Worm (Caenorhabditis elegans) whole organism, early embryonic: ENCODE measurements around the gene ins-6.

Experiments
- B0310.2 ChIP-seq: sonication (generic microtip); optimal IDR thresholded peaks from 2 replicates; lab custom pipeline; 2016; ENCODE audit warnings: mild to moderate bottlenecking, missing genetic modification characterization, missing compliant biosample characterization
- F13C5.2 ChIP-seq: sonication (generic microtip); optimal IDR thresholded peaks from 2 replicates; lab custom pipeline; 2017; ENCODE audit warnings: mild to moderate bottlenecking, missing genetic modification characterization, inconsistent platforms, missing compliant biosample characterization
- aly-1 ChIP-seq: sonication (generic microtip); optimal IDR thresholded peaks from 2 replicates; lab custom pipeline; 2016; ENCODE audit warnings: missing genetic modification characterization, missing compliant biosample characterization
- ama-1 ChIP-seq: fragments of 150-350 bp; optimal IDR thresholded peaks from 2 replicates; lab custom pipeline; 2014
- flt-1 ChIP-seq: fragments of 200-800 bp; sonication (Bioruptor generic); IDR thresholded peaks from 2 replicates; pipeline ENCODE4 v1.3.6; 2022; ENCODE audit warnings: missing genetic modification characterization, missing compliant biosample characterization
- hmg-4 ChIP-seq: fragments of 200-800 bp; sonication (Bioruptor generic); optimal IDR thresholded peaks from 2 replicates; lab custom pipeline; 2018; ENCODE audit warnings: mild to moderate bottlenecking, missing genetic modification characterization, missing compliant biosample characterization
- tra-4 ChIP-seq: sonication (generic microtip); optimal IDR thresholded peaks from 2 replicates; lab custom pipeline; 2017; ENCODE audit warnings: missing genetic modification characterization, missing compliant biosample characterization

DNA sequence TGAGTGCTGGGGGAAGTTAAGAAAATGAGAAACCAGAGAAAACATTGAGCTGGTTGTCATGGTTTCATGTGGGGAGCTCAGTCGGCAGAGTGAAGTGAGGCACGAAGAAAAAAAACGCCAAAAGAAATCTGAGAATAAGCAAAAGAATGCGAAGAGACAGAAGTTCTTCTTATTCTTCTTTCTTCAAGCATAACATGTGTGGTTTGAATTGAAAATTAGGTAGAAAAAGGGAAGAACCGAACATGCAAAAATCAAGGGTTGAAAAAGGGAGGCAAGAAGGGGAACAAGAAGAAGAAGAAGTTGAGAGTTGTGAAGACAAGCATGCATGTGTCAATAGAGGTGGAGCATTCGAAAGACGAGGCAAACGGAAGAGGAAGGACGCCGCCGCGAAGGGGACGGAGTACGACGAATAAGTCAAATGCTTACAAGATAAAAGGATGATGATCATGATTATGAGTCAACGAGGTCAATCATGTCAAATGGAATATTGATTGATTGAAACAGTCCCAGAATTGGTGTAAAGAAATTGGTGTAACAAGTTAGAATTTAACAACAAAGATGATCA, 42.4 kb upstream of the ins-6 start:
- no peak for TF ChIP-seq ama-1
- no peak for TF ChIP-seq hmg-4 (GFP tag; lab: Kevin White, UChicago)
- TF ChIP-seq tra-4 (tag; lab: Kevin White, UChicago): no peak
- TF ChIP-seq aly-1 (tag; lab: Kevin White, UChicago): no peak
- TF ChIP-seq flt-1 (GFP tag; lab: Robert Waterston, UW): no peak
- no peak for TF ChIP-seq F13C5.2
- no peak for TF ChIP-seq B0310.2
